Fruit fly (Drosophila melanogaster): ENCODE results near the gene CG31008.

dm6 chr3R:30992357-30992756, 2.6 kb upstream of the CG31008 start, which contains the start of gene CG31007:
- no peak for TF ChIP-seq tj (GFP tag; optimal IDR thresholded peaks at IDR 0.05)
- no peak for TF ChIP-seq CG7101 (tag; optimal IDR thresholded peaks at IDR 0.05)
- no peak for TF ChIP-seq Hr96 (GFP tag; optimal IDR thresholded peaks at IDR 0.05)
- no peak for TF ChIP-seq CG14711 (tag; optimal IDR thresholded peaks at IDR 0.05)

All from whole organism, adult.